Worm (Caenorhabditis elegans): ENCODE results near the gene fbxb-31.

DNA sequence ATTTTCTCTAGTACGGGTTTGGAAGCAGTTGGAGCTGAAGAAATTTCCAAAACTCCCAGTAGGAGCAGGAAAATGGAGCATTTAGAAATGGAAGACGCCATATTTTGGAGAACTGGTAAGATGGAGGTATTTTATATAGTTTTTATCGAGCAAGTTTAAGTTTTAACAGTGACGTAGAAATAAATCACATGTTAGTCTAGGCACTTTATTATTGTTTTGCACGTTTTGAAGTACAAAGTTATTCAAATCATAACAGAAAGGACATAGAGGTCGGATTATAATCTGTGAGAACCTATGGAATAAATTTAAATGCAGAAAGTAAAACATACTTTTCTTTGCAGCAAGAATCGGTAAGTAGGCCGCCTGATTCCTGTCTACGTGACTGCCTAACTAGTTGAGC, 24.7 kb upstream of the fbxb-31 start, which contains the start of gene F19B10.6:
- TF ChIP-seq dao-5 (tag; optimal IDR thresholded peaks at IDR 0.05) (no peak), W03F9.2 (tag; optimal IDR thresholded peaks at IDR 0.05) (no peak)

Measured in whole organism, L4/young adult.